Worm (Caenorhabditis elegans): ENCODE measurements around the gene srh-11.

ce11 chrX:8302299-8302698 lies 16.6 kb downstream of the srh-11 start, which contains the start of gene inx-5:
- TF ChIP-seq W03F9.2 (tag; optimal IDR thresholded peaks at IDR 0.05), result no peak
- TF ChIP-seq him-1 (tag; optimal IDR thresholded peaks at IDR 0.05), result no peak

Measured in whole organism, L4/young adult.